Worm (Caenorhabditis elegans): ENCODE measurements around the gene rpn-12.

- TF ChIP-seq unc-62 (GFP tag; optimal IDR thresholded peaks at IDR 0.05) (no peak), B0019.2 (GFP tag; conservative IDR thresholded peaks at IDR 0.05) (no peak), nfya-1 (tag; optimal IDR thresholded peaks at IDR 0.05; ENCODE audit: borderline replicate concordance, insufficient read depth) (no peak), hlh-12 (tag; optimal IDR thresholded peaks at IDR 0.05) (no peak), nfya-2 (GFP tag; IDR thresholded peaks at IDR 0.05) (no peak), attf-3 (GFP tag; conservative IDR thresholded peaks at IDR 0.05) (no peak), ama-1 (optimal IDR thresholded peaks at IDR 0.05) (no peak), ama-1 (GFP tag; optimal IDR thresholded peaks at IDR 0.05) (no peak), K11D2.4 (GFP tag; IDR thresholded peaks at IDR 0.05) (no peak), madf-10 (tag; optimal IDR thresholded peaks at IDR 0.05) (no peak)
Observed at ce11 chrII:11694432-11694831, 41.5 kb downstream of the rpn-12 start.

Data from whole organism, young adult.